Fruit fly (Drosophila melanogaster) whole organism: ENCODE results near the gene CG31676.

Source experiments
- CG8478 ChIP-seq: fragments of >200 bp; optimal IDR thresholded peaks from 2 replicates; lab custom pipeline; 2018; ENCODE audit warnings: inconsistent platforms
- Dll ChIP-seq: fragments of >200 bp; optimal IDR thresholded peaks from 2 replicates; lab custom pipeline; 2017
- pan ChIP-seq: fragments of >200 bp; optimal IDR thresholded peaks from 2 replicates; lab custom pipeline; 2017
- psq ChIP-seq: fragments of >200 bp; optimal IDR thresholded peaks from 2 replicates; lab custom pipeline; 2017
- usp ChIP-seq: fragments of >200 bp; optimal IDR thresholded peaks from 2 replicates; lab custom pipeline; 2017; ENCODE audit warnings: missing biosample characterization, missing genetic modification characterization, mixed read lengths

- TF ChIP-seq pan (lab: Kevin White, UChicago) (no peak), usp (no peak), psq (lab: Kevin White, UChicago) (no peak), Dll (lab: Kevin White, UChicago) (no peak), CG8478 (lab: Kevin White, UChicago) (no peak)
Observed at dm6 chr2L:20818432-20818831, 22.1 kb upstream of the CG31676 start, which contains the start of gene CheB38a.
